Worm (Caenorhabditis elegans) whole organism, late embryonic: ENCODE measurements around the gene bath-29.

Experiments
- hlh-30 ChIP-seq: sonication (generic microtip); optimal IDR thresholded peaks from 2 replicates; lab custom pipeline; 2017; ENCODE audit warnings: antibody characterized with exemption, missing genetic modification characterization, missing compliant biosample characterization; ENCODE audit not compliant: insufficient read depth
- nfya-1 ChIP-seq: sonication (generic microtip); optimal IDR thresholded peaks from 2 replicates; lab custom pipeline; 2017; ENCODE audit warnings: missing genetic modification characterization, mild to moderate bottlenecking, missing compliant biosample characterization, antibody characterized with exemption, moderate library complexity

ce11 chrII:3349820-3350291 is 1.5 kb downstream of the bath-29 start, which contains the start of gene F14D2.8:
- no peak for TF ChIP-seq nfya-1
- no peak for TF ChIP-seq hlh-30 (tag; lab: Kevin White, UChicago)
